Fruit fly (Drosophila melanogaster): ENCODE results near the gene CG42798.

DNA sequence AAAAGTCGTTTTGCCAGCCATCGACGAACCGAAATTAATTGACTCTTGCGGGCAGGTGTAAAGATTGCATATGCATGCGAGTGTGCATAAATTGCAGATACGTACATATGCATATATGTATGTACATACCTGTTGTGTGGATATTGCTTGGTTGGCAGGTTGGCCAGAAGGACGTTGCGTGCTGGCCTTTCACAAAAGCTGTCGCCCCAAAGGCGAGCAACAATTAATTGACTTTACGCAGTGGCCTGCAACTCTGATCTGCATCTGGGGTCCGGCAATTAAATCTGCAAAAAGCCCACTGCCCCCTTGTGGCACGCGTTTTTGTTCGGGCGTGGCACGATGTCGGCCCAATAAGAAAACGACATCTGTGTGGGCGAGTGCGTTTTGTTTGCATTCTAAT lies 26.6 kb downstream of the CG42798 start:
- TF ChIP-seq CG8478 (optimal IDR thresholded peaks at IDR 0.05), result no peak
- no peak for TF ChIP-seq CTCF (optimal IDR thresholded peaks at IDR 0.05)

All from S2 (cell line).